Fruit fly (Drosophila melanogaster) whole organism, embryonic: ENCODE data around the gene CG10602.
A peak's percentile ranks its signal among the peaks of the same experiment; 100 is the strongest.

Source experiments
- BEAF-32 ChIP-seq: fragments of 200-800 bp; sonication (Bioruptor generic); optimal IDR thresholded peaks from 3 replicates; lab custom pipeline; 2017; ENCODE audit warnings: missing biosample characterization, missing genetic modification characterization, mild to moderate bottlenecking, moderate library complexity, missing genetic modification reagents
- CG10431 ChIP-seq: fragments of 200-800 bp; sonication (Bioruptor generic); optimal IDR thresholded peaks from 3 replicates; lab custom pipeline; 2018; ENCODE audit warnings: missing biosample characterization, mild to moderate bottlenecking, missing genetic modification characterization
- CG10959 ChIP-seq: fragments of 200-800 bp; sonication (Bioruptor generic); IDR thresholded peaks from 2 replicates; pipeline ENCODE4 v1.3.6; 2022; ENCODE audit warnings: missing biosample characterization, missing genetic modification characterization
- CG11696 ChIP-seq: fragments of 200-800 bp; sonication (Bioruptor generic); IDR thresholded peaks from 2 replicates; pipeline ENCODE4 v1.3.6; 2022; ENCODE audit warnings: missing biosample characterization, missing genetic modification characterization
- CG13424 ChIP-seq: fragments of 200-800 bp; sonication (Bioruptor generic); optimal IDR thresholded peaks from 2 replicates; lab custom pipeline; 2019; ENCODE audit warnings: missing biosample characterization, mild to moderate bottlenecking, missing genetic modification characterization, moderate library complexity
- CG15011 ChIP-seq: fragments of 200-800 bp; sonication (Bioruptor generic); optimal IDR thresholded peaks from 3 replicates; lab custom pipeline; 2018; ENCODE audit warnings: missing biosample characterization, mild to moderate bottlenecking, missing genetic modification characterization
- CG15479 ChIP-seq: fragments of 200-800 bp; sonication (Bioruptor generic); optimal IDR thresholded peaks from 3 replicates; lab custom pipeline; 2019; ENCODE audit warnings: missing biosample characterization, mild to moderate bottlenecking, missing genetic modification characterization, moderate library complexity
- CG1602 ChIP-seq: fragments of 200-800 bp; sonication (Bioruptor generic); optimal IDR thresholded peaks from 3 replicates; lab custom pipeline; 2016; ENCODE audit warnings: missing biosample characterization, missing genetic modification characterization
- CG16815 ChIP-seq: fragments of 200-800 bp; sonication (Bioruptor generic); optimal IDR thresholded peaks from 3 replicates; lab custom pipeline; 2017; ENCODE audit warnings: missing biosample characterization, mild to moderate bottlenecking, missing genetic modification characterization
- CG18619 ChIP-seq: fragments of 200-800 bp; sonication (Bioruptor generic); optimal IDR thresholded peaks from 3 replicates; lab custom pipeline; 2017; ENCODE audit warnings: missing biosample characterization, mild to moderate bottlenecking, missing genetic modification characterization
- CG31365 ChIP-seq: fragments of 200-800 bp; sonication (Bioruptor generic); optimal IDR thresholded peaks from 2 replicates; lab custom pipeline; 2018; ENCODE audit warnings: missing biosample characterization, mild to moderate bottlenecking, missing genetic modification characterization
- CG3163 ChIP-seq: fragments of 200-800 bp; sonication (Bioruptor generic); optimal IDR thresholded peaks from 3 replicates; lab custom pipeline; 2016; ENCODE audit warnings: missing biosample characterization, missing genetic modification characterization
- CG32772 ChIP-seq: fragments of 200-800 bp; sonication (Bioruptor generic); IDR thresholded peaks from 2 replicates; pipeline ENCODE4 v1.3.6; 2022; ENCODE audit warnings: missing biosample characterization, missing genetic modification characterization
- CG33213 ChIP-seq: fragments of 200-800 bp; sonication (Bioruptor generic); optimal IDR thresholded peaks from 3 replicates; lab custom pipeline; 2016; ENCODE audit warnings: missing biosample characterization, missing genetic modification characterization
- CG3847 ChIP-seq: fragments of 200-800 bp; sonication (Bioruptor generic); IDR thresholded peaks from 2 replicates; pipeline ENCODE4 v1.3.6; 2022; ENCODE audit warnings: missing biosample characterization, missing genetic modification characterization
- CG4360 ChIP-seq: fragments of 200-800 bp; sonication (Bioruptor generic); IDR thresholded peaks from 2 replicates; pipeline ENCODE4 v1.3.6; 2022; ENCODE audit warnings: missing biosample characterization, missing genetic modification characterization
- CG6654 ChIP-seq: fragments of 200-800 bp; sonication (Bioruptor generic); optimal IDR thresholded peaks from 2 replicates; lab custom pipeline; 2017; ENCODE audit warnings: missing biosample characterization, mild to moderate bottlenecking, missing genetic modification characterization
- Camta ChIP-seq: fragments of 200-800 bp; sonication (Bioruptor generic); optimal IDR thresholded peaks from 2 replicates; lab custom pipeline; 2016; ENCODE audit warnings: missing biosample characterization, missing genetic modification characterization
- Fer1 ChIP-seq: fragments of 200-800 bp; sonication (Bioruptor generic); optimal IDR thresholded peaks from 2 replicates; lab custom pipeline; 2017; ENCODE audit warnings: missing biosample characterization, mild to moderate bottlenecking, missing genetic modification characterization
- Lhr ChIP-seq: fragments of 200-800 bp; sonication (Bioruptor generic); optimal IDR thresholded peaks from 3 replicates; lab custom pipeline; 2017; ENCODE audit warnings: mild to moderate bottlenecking, missing biosample characterization, missing genetic modification reagents, missing genetic modification characterization
- Lpt ChIP-seq: fragments of >200 bp; optimal IDR thresholded peaks from 2 replicates; lab custom pipeline; 2018; ENCODE audit warnings: missing biosample characterization, missing genetic modification characterization
- Med ChIP-seq: fragments of 200-800 bp; sonication (Bioruptor generic); peaks from one replicate; lab custom pipeline; 2016; ENCODE audit warnings: missing biosample characterization, missing genetic modification characterization, mild to moderate bottlenecking, inconsistent platforms, moderate library complexity
- NFAT ChIP-seq: fragments of 200-800 bp; sonication (Bioruptor generic); IDR thresholded peaks from 2 replicates; pipeline ENCODE4 v1.3.6; 2022; ENCODE audit warnings: missing biosample characterization, missing genetic modification characterization
- NK7.1 ChIP-seq: fragments of 200-800 bp; sonication (Bioruptor generic); optimal IDR thresholded peaks from 3 replicates; lab custom pipeline; 2016; ENCODE audit warnings: missing biosample characterization, missing genetic modification characterization
- Side ChIP-seq: fragments of 200-800 bp; sonication (Bioruptor generic); optimal IDR thresholded peaks from 2 replicates; lab custom pipeline; 2016; ENCODE audit warnings: missing biosample characterization, missing genetic modification characterization
- Taf1 ChIP-seq: fragments of 200-800 bp; sonication (Bioruptor generic); IDR thresholded peaks from 2 replicates; pipeline ENCODE4 v1.3.6; 2022; ENCODE audit warnings: missing biosample characterization, missing genetic modification characterization
- Xrp1 ChIP-seq: fragments of 200-800 bp; sonication (Bioruptor generic); IDR thresholded peaks from 2 replicates; pipeline ENCODE4 v1.3.6; 2022; ENCODE audit warnings: missing biosample characterization, missing genetic modification characterization
- abd-A ChIP-seq: fragments of 200-800 bp; sonication (Bioruptor generic); optimal IDR thresholded peaks from 3 replicates; lab custom pipeline; 2019; ENCODE audit warnings: missing biosample characterization, mild to moderate bottlenecking, missing genetic modification characterization, moderate library complexity
- ash1 ChIP-seq: fragments of 200-800 bp; sonication (Bioruptor generic); optimal IDR thresholded peaks from 2 replicates; lab custom pipeline; 2018; ENCODE audit warnings: missing biosample characterization, mild to moderate bottlenecking, missing genetic modification characterization
- dm ChIP-seq: fragments of 200-800 bp; sonication (Bioruptor generic); optimal IDR thresholded peaks from 3 replicates; lab custom pipeline; 2016; ENCODE audit warnings: missing biosample characterization, missing genetic modification characterization
- dmrt11E ChIP-seq: fragments of 200-800 bp; sonication (Bioruptor generic); optimal IDR thresholded peaks from 3 replicates; lab custom pipeline; 2018; ENCODE audit warnings: missing biosample characterization, mild to moderate bottlenecking, missing genetic modification characterization, moderate library complexity
- en ChIP-seq: fragments of 200-800 bp; sonication (Bioruptor generic); optimal IDR thresholded peaks from 2 replicates; lab custom pipeline; 2016; ENCODE audit warnings: missing biosample characterization, missing genetic modification characterization
- esg ChIP-seq: fragments of 200-800 bp; sonication (Bioruptor generic); conservative IDR thresholded peaks from 2 replicates; pipeline ENCODE4 v1.3.6; 2022; ENCODE audit warnings: missing biosample characterization, missing genetic modification characterization
- eve ChIP-seq, 2 experiments: fragments of >200 bp; optimal IDR thresholded peaks; 2 replicates each; lab custom pipeline; 2017; ENCODE audit warnings: missing biosample characterization in 2 of 2, missing genetic modification characterization in 2 of 2
- eyg ChIP-seq: fragments of 200-800 bp; sonication (Bioruptor generic); optimal IDR thresholded peaks from 3 replicates; lab custom pipeline; 2016; ENCODE audit warnings: missing biosample characterization, missing genetic modification characterization
- gcm ChIP-seq: fragments of 200-800 bp; sonication (Bioruptor generic); optimal IDR thresholded peaks from 2 replicates; lab custom pipeline; 2019; ENCODE audit warnings: missing biosample characterization, mild to moderate bottlenecking, missing genetic modification characterization, moderate library complexity
- insv ChIP-seq, 2 experiments: fragments of 200-800 bp; sonication (Bioruptor generic); optimal IDR thresholded peaks; 3 replicates each; lab custom pipeline; 2016 to 2018; ENCODE audit warnings: missing biosample characterization in 2 of 2, missing genetic modification characterization in 2 of 2
- ken ChIP-seq: fragments of 200-800 bp; sonication (Bioruptor generic); IDR thresholded peaks from 3 replicates; pipeline ENCODE4 v1.3.6; 2022; ENCODE audit warnings: missing biosample characterization, missing genetic modification characterization
- lov ChIP-seq, 2 experiments: fragments of 200-800 bp in 1 of 2; fragments of >200 bp in 1 of 2; sonication (Bioruptor generic) in 1 of 2; IDR thresholded peaks in 1 of 2; optimal IDR thresholded peaks in 1 of 2; 2 replicates in 1 of 2; 3 replicates in 1 of 2; pipeline versions ENCODE4 v1.3.6 to Lab custom; 2017 to 2022; ENCODE audit warnings: missing biosample characterization in 1 of 2, missing genetic modification characterization in 1 of 2
- mld ChIP-seq: fragments of 200-800 bp; sonication (Bioruptor generic); IDR thresholded peaks from 3 replicates; pipeline ENCODE4 v1.3.6; 2022; ENCODE audit warnings: missing biosample characterization, missing genetic modification characterization; ENCODE audit not compliant: partially characterized antibody
- nmo ChIP-seq: fragments of 200-800 bp; sonication (Bioruptor generic); optimal IDR thresholded peaks from 2 replicates; lab custom pipeline; 2018; ENCODE audit warnings: missing biosample characterization, mild to moderate bottlenecking, missing genetic modification characterization, moderate library complexity
- onecut ChIP-seq: fragments of 200-800 bp; sonication (Bioruptor generic); IDR thresholded peaks from 2 replicates; pipeline ENCODE4 v1.3.6; 2022; ENCODE audit warnings: missing biosample characterization, missing genetic modification characterization
- org-1 ChIP-seq: fragments of 200-800 bp; sonication (Bioruptor generic); optimal IDR thresholded peaks from 2 replicates; lab custom pipeline; 2017; ENCODE audit warnings: missing biosample characterization, missing genetic modification characterization
- otp ChIP-seq: fragments of 200-800 bp; sonication (Bioruptor generic); IDR thresholded peaks from 3 replicates; pipeline ENCODE4, ENCODE4 v1.3.6; 2022; ENCODE audit warnings: missing biosample characterization, missing genetic modification characterization
- peb ChIP-seq: fragments of 200-800 bp; sonication (Bioruptor generic); IDR thresholded peaks from 2 replicates; pipeline ENCODE4 v1.3.6; 2022; ENCODE audit warnings: missing biosample characterization, missing genetic modification characterization
- prd ChIP-seq, 3 experiments: fragments of >200 bp in 2 of 3; fragments of 200-800 bp in 1 of 3; sonication (Bioruptor generic) in 1 of 3; optimal IDR thresholded peaks in 2 of 3; IDR thresholded peaks in 1 of 3; 2 replicates in 2 of 3; 3 replicates in 1 of 3; pipeline versions ENCODE4 v1.3.6 to Lab custom; 2017 to 2022; ENCODE audit warnings: missing biosample characterization in 1 of 3, missing genetic modification characterization in 1 of 3
- pros ChIP-seq: fragments of 200-800 bp; sonication (Bioruptor generic); optimal IDR thresholded peaks from 3 replicates; lab custom pipeline; 2019; ENCODE audit warnings: missing biosample characterization, mild to moderate bottlenecking, missing genetic modification characterization, moderate library complexity
- row ChIP-seq: fragments of 200-800 bp; sonication (Bioruptor generic); IDR thresholded peaks from 3 replicates; pipeline ENCODE4 v1.3.6; 2022; ENCODE audit warnings: missing biosample characterization, missing genetic modification characterization
- shn ChIP-seq: fragments of 200-800 bp; sonication (Bioruptor generic); optimal IDR thresholded peaks from 3 replicates; lab custom pipeline; 2016; ENCODE audit warnings: missing biosample characterization, missing genetic modification characterization
- trh ChIP-seq: fragments of 200-800 bp; sonication (Bioruptor generic); optimal IDR thresholded peaks from 2 replicates; lab custom pipeline; 2016; ENCODE audit warnings: missing biosample characterization, missing genetic modification characterization
- yki ChIP-seq: fragments of >200 bp; optimal IDR thresholded peaks from 3 replicates; lab custom pipeline; 2018

Gene CG10602

DNA sequence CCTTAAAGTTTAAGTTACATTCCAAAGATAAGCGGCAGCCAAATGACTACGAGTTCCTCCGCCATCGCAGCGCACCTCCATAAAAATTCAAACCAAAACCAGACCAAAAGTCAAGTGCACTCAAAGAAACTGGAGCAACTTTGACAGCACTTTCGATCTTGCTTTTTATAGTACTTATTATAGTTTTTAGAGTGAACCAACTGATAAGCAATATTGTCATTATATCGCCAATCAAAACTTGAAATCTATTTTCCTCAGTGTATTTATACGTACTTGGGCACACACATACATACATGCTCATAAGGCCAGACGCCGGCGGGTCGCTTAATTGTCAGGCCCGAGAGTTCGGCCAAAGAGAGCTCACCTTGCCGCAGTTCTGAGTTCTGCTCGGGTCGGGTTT, 31.0 kb upstream of the CG10602 start (continued):
- TF ChIP-seq Fer1 (GFP tag; lab: Kevin White, UChicago), result no peak
- TF ChIP-seq CG11696 (GFP tag; lab: Robert Waterston, UW), result no peak
- TF ChIP-seq eve (GFP tag; optimal IDR thresholded peaks at IDR 0.05; lab: Kevin White, UChicago), result peak in 1 of 2 experiments; percentile 59
- peak; percentile 93 for TF ChIP-seq Med (GFP tag; lab: Kevin White, UChicago)
- TF ChIP-seq mld, result no peak
- peak; percentile 86 for TF ChIP-seq nmo (GFP tag; lab: Kevin White, UChicago)
- peak; percentile 77 for TF ChIP-seq row
- TF ChIP-seq peb (GFP tag; lab: Robert Waterston, UW), result 0 out of 2 replicates have a peak, but pooled peaks have one; percentile 55
- no peak for TF ChIP-seq Taf1 (GFP tag; lab: Robert Waterston, UW)
- TF ChIP-seq Side (GFP tag; lab: Kevin White, UChicago), result peak; percentile 79
- TF ChIP-seq en (GFP tag; lab: Kevin White, UChicago), result peak; percentile 72
- TF ChIP-seq dm, result peak; percentile 35
- TF ChIP-seq CG13424, result peak; percentile 79
- TF ChIP-seq CG1602 (GFP tag; lab: Kevin White, UChicago), result peak; percentile 77
- TF ChIP-seq trh, result peak; percentile 56
- no peak for TF ChIP-seq lov (optimal IDR thresholded peaks at IDR 0.05; lab: Kevin White, UChicago)
- TF ChIP-seq lov (GFP tag; IDR thresholded peaks at IDR 0.05; lab: Robert Waterston, UW), result peak; percentile 92
- TF ChIP-seq NK7.1 (GFP tag; lab: Kevin White, UChicago), result peak; percentile 36
- peak; percentile 84 for TF ChIP-seq CG16815 (GFP tag; lab: Kevin White, UChicago)
- TF ChIP-seq Lpt (GFP tag; lab: Kevin White, UChicago), result no peak
- TF ChIP-seq pros (GFP tag; lab: Kevin White, UChicago), result no peak
- peak; percentile 62 for TF ChIP-seq shn (GFP tag; lab: Kevin White, UChicago)
- TF ChIP-seq ken, result peak; percentile 69
- TF ChIP-seq CG33213 (GFP tag; lab: Kevin White, UChicago), result peak; percentile 62
- peak; percentile 59 for TF ChIP-seq CG15479
- TF ChIP-seq CG15011, result peak; percentile 47
- TF ChIP-seq CG3847 (GFP tag; lab: Robert Waterston, UW), result peak; percentile 48
- no peak for TF ChIP-seq ash1 (GFP tag; lab: Kevin White, UChicago)
- TF ChIP-seq yki, result no peak
- peak; percentile 20 for TF ChIP-seq CG3163 (GFP tag; lab: Kevin White, UChicago)
- TF ChIP-seq Lhr (GFP tag; lab: Kevin White, UChicago), result peak; percentile 58
- TF ChIP-seq CG6654, result peak; percentile 43
- TF ChIP-seq abd-A, result no peak
- peak; percentile 35; the same call in 1 of the 2 replicates for TF ChIP-seq CG4360 (GFP tag; lab: Robert Waterston, UW)
- TF ChIP-seq eyg (GFP tag; lab: Kevin White, UChicago), result peak; percentile 7
- peak; percentile 91 for TF ChIP-seq Xrp1
- TF ChIP-seq org-1, result peak; percentile 52
- no peak for TF ChIP-seq NFAT (GFP tag; lab: Robert Waterston, UW)
- no peak for TF ChIP-seq BEAF-32 (GFP tag; lab: Kevin White, UChicago)
- peak; percentile 22; the same call in 1 of the 2 replicates for TF ChIP-seq esg
- peak; percentile 33 for TF ChIP-seq CG18619 (GFP tag; lab: Kevin White, UChicago)
- peak; percentile 92 for TF ChIP-seq CG10959
- TF ChIP-seq Camta (GFP tag; lab: Kevin White, UChicago), result peak; percentile 77
- peak; percentile 80 for TF ChIP-seq otp (GFP tag; lab: Robert Waterston, UW)
- TF ChIP-seq CG10431 (GFP tag; lab: Kevin White, UChicago), result peak; percentile 31
- TF ChIP-seq CG32772 (GFP tag; lab: Robert Waterston, UW), result peak; percentile 65
- TF ChIP-seq CG31365 (tag; lab: Kevin White, UChicago), result peak; percentile 24
- TF ChIP-seq insv (GFP tag; optimal IDR thresholded peaks at IDR 0.05; lab: Kevin White, UChicago), result peak in 1 of 2 experiments; percentile 0
- TF ChIP-seq gcm (GFP tag; lab: Kevin White, UChicago), result peak; percentile 66
- TF ChIP-seq prd (optimal IDR thresholded peaks at IDR 0.05; lab: Kevin White, UChicago), result no peak
- peak; percentile 94 for TF ChIP-seq prd (GFP tag; IDR thresholded peaks at IDR 0.05; lab: Robert Waterston, UW)
- peak; percentile 67 for TF ChIP-seq onecut (GFP tag; lab: Robert Waterston, UW)
- peak; percentile 96 for TF ChIP-seq dmrt11E (tag; lab: Kevin White, UChicago)
